Fruit fly (Drosophila melanogaster) S2 (cell line): Measurements from ENCODE around the gene DPCoAC.

Experiments used
- CG8478 ChIP-seq: fragments of >200 bp; optimal IDR thresholded peaks from 2 replicates; lab custom pipeline; 2018
- CTCF ChIP-seq, 2 experiments: fragments of >200 bp; optimal IDR thresholded peaks; 2 replicates each; lab custom pipeline; 2018

Gene DPCoAC

dm6 chr3R:20549017-20549854, 8.2 kb downstream of the DPCoAC start:
- TF ChIP-seq CG8478 (lab: Kevin White, UChicago) (no peak), CTCF (optimal IDR thresholded peaks at IDR 0.05; lab: Kevin White, UChicago) (no peak)

- TF ChIP-seq CG8478 (lab: Kevin White, UChicago) (no peak), CTCF (optimal IDR thresholded peaks at IDR 0.05; lab: Kevin White, UChicago) (no peak)
Measured at dm6 chr3R:20548255-20548654, 9.2 kb downstream of the DPCoAC start.

DNA sequence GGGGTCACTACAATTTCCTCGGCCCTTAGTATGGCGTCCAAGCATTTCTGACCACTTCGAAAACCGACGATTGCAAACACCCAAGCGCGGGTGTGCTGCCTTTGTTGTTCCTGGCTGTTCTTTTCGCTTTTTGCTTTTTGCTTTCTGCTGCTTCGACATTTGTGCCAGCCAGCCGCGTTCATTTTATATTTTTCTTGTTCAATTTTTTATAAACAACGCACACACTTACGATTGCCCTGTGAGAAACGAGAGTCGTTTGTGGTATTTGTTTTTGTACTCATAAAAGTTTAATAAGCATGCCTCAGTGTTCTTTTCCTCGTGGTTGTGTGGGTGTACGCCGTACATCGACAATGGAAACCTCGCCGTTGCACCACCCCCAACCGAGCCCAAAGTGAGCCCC, 9.7 kb downstream of the DPCoAC start:
- TF ChIP-seq CTCF (optimal IDR thresholded peaks at IDR 0.05; lab: Kevin White, UChicago) (no peak), CG8478 (lab: Kevin White, UChicago) (no peak)

dm6 chr3R:20546662-20547620, 10.5 kb downstream of the DPCoAC start:
- no peak for TF ChIP-seq CG8478 (lab: Kevin White, UChicago)
- no peak for TF ChIP-seq CTCF (optimal IDR thresholded peaks at IDR 0.05; lab: Kevin White, UChicago)

dm6 chr3R:20545678-20546077, 11.8 kb downstream of the DPCoAC start:
- TF ChIP-seq CTCF (optimal IDR thresholded peaks at IDR 0.05; lab: Kevin White, UChicago) (no peak), CG8478 (lab: Kevin White, UChicago) (no peak)

- no peak for TF ChIP-seq CTCF (optimal IDR thresholded peaks at IDR 0.05; lab: Kevin White, UChicago)
- TF ChIP-seq CG8478 (lab: Kevin White, UChicago), result no peak
Measured at dm6 chr3R:20544952-20545351, 12.5 kb downstream of the DPCoAC start.

dm6 chr3R:20543719-20544118, 13.7 kb downstream of the DPCoAC start:
- TF ChIP-seq CTCF (optimal IDR thresholded peaks at IDR 0.05; lab: Kevin White, UChicago) (no peak), CG8478 (lab: Kevin White, UChicago) (no peak)

DNA sequence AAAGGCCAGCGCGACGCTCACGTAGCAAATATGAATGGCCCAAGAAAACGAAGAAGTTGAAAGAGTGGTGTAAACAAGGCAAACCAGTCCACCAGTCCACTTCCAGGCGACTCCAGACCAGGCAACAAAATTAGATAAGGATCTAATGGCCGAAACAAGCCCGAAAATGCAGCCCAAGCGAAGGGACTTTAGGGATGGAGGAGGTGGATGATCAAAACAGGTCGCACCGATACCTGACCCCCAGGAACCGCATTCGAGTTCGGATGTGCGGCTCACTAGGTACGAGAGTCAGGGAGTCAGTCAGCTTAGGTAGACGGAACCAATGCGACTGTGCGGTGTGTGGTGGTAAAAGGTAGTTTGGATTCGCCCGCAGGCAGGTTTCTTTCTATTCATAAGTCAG, 14.2 kb downstream of the DPCoAC start:
- TF ChIP-seq CTCF (optimal IDR thresholded peaks at IDR 0.05; lab: Kevin White, UChicago) (no peak), CG8478 (lab: Kevin White, UChicago) (no peak)

DNA sequence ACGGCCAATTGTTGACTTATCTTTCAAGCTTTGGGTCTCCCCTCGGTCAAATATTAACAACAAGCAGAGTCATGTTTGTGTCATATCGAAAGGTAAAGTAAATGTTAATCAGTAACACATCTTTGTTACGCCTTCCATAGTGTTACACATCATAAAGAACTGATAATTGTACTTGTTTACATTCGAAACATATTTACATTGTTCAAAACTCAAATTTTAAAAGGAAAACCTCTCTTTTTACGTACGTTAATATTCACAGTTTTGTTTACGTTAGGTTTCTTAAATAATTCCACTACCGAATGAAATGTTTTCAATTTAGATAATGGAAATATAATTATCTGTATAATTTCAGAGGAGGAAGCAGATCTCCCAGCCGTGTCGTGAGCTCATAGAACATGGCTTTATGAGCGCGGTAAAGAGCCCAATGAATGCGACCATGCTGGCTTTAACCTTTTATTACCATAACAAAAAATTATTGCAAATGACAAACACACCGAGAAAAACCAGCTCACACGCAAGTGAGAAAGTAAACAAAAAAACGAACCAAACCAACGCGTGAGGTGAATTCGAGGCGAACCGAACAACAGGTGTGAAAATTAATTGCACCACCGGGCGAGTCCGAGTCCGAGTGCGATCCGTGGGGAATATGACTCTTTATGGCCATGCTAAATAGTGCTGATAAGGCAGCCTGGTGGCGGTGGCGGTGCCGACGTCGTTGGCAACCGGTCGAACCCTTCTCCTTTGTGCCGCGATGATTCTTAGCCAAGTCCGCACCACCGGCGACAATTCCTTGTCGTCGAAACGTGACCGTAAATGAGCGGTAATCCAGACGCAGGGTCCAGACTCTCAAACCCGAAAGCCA, 15.0 kb downstream of the DPCoAC start:
- no peak for TF ChIP-seq CTCF (optimal IDR thresholded peaks at IDR 0.05; lab: Kevin White, UChicago)
- TF ChIP-seq CG8478 (lab: Kevin White, UChicago), result no peak

DNA sequence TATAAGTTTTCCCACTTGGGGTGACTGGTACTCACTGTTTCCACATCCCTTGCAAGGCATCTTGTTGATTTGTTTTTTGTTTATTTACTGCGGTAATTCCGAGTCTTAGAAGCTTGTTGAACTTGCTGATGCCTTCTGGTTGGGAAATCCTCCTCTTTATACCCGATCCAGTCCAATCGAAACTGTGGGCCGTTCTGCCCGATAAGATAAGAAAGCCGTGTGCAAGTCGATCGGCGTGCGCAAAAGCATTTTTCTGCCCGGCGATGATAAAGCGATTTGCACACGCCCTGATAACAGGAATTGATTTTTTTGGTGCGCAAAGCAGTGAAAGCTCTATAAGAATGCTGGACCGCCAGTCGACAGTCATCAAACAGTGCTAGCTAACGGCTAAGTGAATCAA, 22.9 kb downstream of the DPCoAC start, which contains the start of the genes MtnE and MtnD:
Gene MtnE, minus strand, starts transcription at position 130 of the 400 bp plus-strand sequence.
Gene MtnD, plus strand, starts transcription at position 388 of the 400 bp plus-strand sequence.
- no peak for TF ChIP-seq CTCF (optimal IDR thresholded peaks at IDR 0.05; lab: Kevin White, UChicago)
- no peak for TF ChIP-seq CG8478 (lab: Kevin White, UChicago)

- TF ChIP-seq CG8478 (lab: Kevin White, UChicago), result no peak
- no peak for TF ChIP-seq CTCF (optimal IDR thresholded peaks at IDR 0.05; lab: Kevin White, UChicago)
Measured at dm6 chr3R:20512368-20512767, 45.1 kb downstream of the DPCoAC start, which contains the start of gene MFS9. Gene MFS9, minus strand, starts transcription at chr3R:20512468.

DNA sequence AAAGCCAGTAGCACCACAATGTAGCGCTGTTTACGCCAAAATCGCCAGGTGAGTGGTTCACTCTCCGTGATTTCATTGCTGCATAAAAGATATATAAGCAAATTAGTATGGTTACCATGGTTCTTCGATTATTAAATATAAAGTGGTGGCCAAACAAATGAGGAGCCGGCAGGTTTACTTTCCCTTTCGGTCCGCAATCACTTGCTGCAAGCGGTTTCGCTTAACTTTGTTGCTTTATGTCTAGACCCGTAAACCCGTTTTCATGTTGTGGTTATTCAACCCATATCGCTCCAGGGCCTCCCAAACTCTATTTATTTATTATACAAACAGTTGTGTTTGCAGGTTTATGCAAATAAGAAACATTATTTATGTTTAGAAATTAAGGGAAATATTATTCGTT, 48.1 kb downstream of the DPCoAC start:
- TF ChIP-seq CG8478 (lab: Kevin White, UChicago) (no peak), CTCF (optimal IDR thresholded peaks at IDR 0.05; lab: Kevin White, UChicago) (no peak)

DNA sequence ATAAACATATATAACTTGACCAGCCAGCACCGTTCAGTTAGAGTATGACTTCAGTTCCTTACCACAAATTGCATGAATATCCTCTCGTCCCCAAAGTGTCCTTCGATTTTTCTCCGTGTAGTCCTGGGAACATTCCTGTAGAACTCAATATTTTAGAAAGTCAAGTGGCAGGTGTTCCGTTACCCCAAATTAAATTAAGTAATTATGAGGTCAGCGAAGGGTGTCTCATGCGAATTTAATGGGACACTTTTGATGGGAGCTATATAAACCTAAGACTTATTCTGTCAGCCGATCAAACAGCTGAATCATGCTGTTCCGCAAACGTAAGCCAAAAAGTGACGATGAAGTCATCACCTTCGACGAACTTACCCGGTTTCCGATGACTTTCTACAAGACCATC, 53.0 kb downstream of the DPCoAC start, which contains the start of gene Or92a:
Gene Or92a, plus strand, starts transcription at position 301 of the 400 bp plus-strand sequence.
- TF ChIP-seq CTCF (optimal IDR thresholded peaks at IDR 0.05; lab: Kevin White, UChicago) (no peak), CG8478 (lab: Kevin White, UChicago) (no peak)

DNA sequence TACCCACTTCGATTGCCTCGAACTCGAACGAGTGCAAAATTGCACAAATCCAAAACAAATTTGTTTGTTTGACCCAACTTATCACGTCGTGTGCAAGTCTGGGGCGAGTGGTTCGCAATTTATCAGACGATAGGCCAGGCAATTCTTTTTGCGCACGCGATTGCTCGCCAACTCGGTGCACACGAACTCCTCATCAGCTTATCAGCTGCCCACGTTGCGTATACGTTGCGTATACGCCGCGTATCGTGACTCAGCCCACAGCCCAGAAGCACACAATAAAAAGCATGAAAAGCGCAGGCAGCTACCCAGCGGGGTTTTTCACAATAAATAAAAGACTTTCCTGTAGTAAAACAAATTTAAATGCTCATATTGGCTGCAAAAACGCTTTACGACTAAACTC, 53.8 kb downstream of the DPCoAC start, which contains the start of gene MtnB:
Gene MtnB, minus strand, starts transcription at position 101 of the 400 bp plus-strand sequence.
- TF ChIP-seq CG8478 (lab: Kevin White, UChicago) (no peak), CTCF (optimal IDR thresholded peaks at IDR 0.05; lab: Kevin White, UChicago) (no peak)
